Worm (Caenorhabditis elegans) whole organism, mixed stage, embryonic: Measurements from ENCODE around the gene unc-34.

Experiments used
- M03D4.4 ChIP-seq: sonication (generic microtip); optimal IDR thresholded peaks from 2 replicates; lab custom pipeline; 2017; ENCODE audit warnings: mild to moderate bottlenecking, missing genetic modification characterization, missing compliant biosample characterization
- blmp-1 ChIP-seq: fragments of 150-350 bp; optimal IDR thresholded peaks from 2 replicates; lab custom pipeline; 2014; ENCODE audit warnings: missing biosample characterization, missing genetic modification characterization
- ceh-39 ChIP-seq: fragments of 150-350 bp; optimal IDR thresholded peaks from 2 replicates; lab custom pipeline; 2014; ENCODE audit warnings: missing biosample characterization, missing genetic modification characterization
- ceh-43 ChIP-seq: fragments of 200-800 bp; sonication (Bioruptor generic); optimal IDR thresholded peaks from 2 replicates; lab custom pipeline; 2018; ENCODE audit warnings: mild to moderate bottlenecking, missing genetic modification characterization, moderate library complexity, missing compliant biosample characterization
- ceh-83 ChIP-seq: fragments of 200-800 bp; sonication (Bioruptor generic); optimal IDR thresholded peaks from 2 replicates; lab custom pipeline; 2018; ENCODE audit warnings: mild to moderate bottlenecking, missing genetic modification characterization, missing compliant biosample characterization
- ces-1 ChIP-seq: fragments of 150-350 bp; optimal IDR thresholded peaks from 2 replicates; lab custom pipeline; 2014; ENCODE audit warnings: missing biosample characterization, missing genetic modification reagents, missing genetic modification characterization
- drap-1 ChIP-seq: fragments of 200-800 bp; sonication (Bioruptor generic); optimal IDR thresholded peaks from 3 replicates; lab custom pipeline; 2018; ENCODE audit warnings: mild to moderate bottlenecking, missing genetic modification characterization, missing compliant biosample characterization
- elt-1 ChIP-seq: sonication (generic microtip); optimal IDR thresholded peaks from 2 replicates; lab custom pipeline; 2017; ENCODE audit warnings: missing genetic modification characterization, mild to moderate bottlenecking, missing compliant biosample characterization, antibody characterized with exemption, moderate library complexity, borderline replicate concordance; ENCODE audit not compliant: insufficient read depth
- elt-3 ChIP-seq: fragments of 150-350 bp; optimal IDR thresholded peaks from 2 replicates; lab custom pipeline; 2014; ENCODE audit warnings: missing biosample characterization, missing genetic modification characterization
- flh-1 ChIP-seq: fragments of 200-800 bp; sonication (Bioruptor generic); optimal IDR thresholded peaks from 2 replicates; lab custom pipeline; 2018; ENCODE audit warnings: mild to moderate bottlenecking, missing genetic modification characterization, moderate library complexity, missing compliant biosample characterization
- ham-2 ChIP-seq: fragments of 200-800 bp; sonication (Bioruptor generic); optimal IDR thresholded peaks from 2 replicates; lab custom pipeline; 2018; ENCODE audit warnings: mild to moderate bottlenecking, missing genetic modification characterization, missing compliant biosample characterization
- hlh-1 ChIP-seq: fragments of 150-350 bp; optimal IDR thresholded peaks from 2 replicates; lab custom pipeline; 2014; ENCODE audit warnings: missing biosample characterization, missing genetic modification reagents, missing genetic modification characterization
- lin-13 ChIP-seq: fragments of 150-350 bp; optimal IDR thresholded peaks from 2 replicates; lab custom pipeline; 2014; ENCODE audit warnings: missing biosample characterization, missing genetic modification characterization
- lin-32 ChIP-seq: fragments of 200-800 bp; sonication (Bioruptor generic); optimal IDR thresholded peaks from 2 replicates; lab custom pipeline; 2018; ENCODE audit warnings: mild to moderate bottlenecking, missing genetic modification characterization, missing compliant biosample characterization
- lsy-2 ChIP-seq: fragments of 150-350 bp; optimal IDR thresholded peaks from 2 replicates; lab custom pipeline; 2014; ENCODE audit warnings: missing biosample characterization, missing genetic modification characterization
- mab-5 ChIP-seq: fragments of 150-350 bp; optimal IDR thresholded peaks from 2 replicates; lab custom pipeline; 2014; ENCODE audit warnings: missing biosample characterization, missing genetic modification characterization
- mep-1 ChIP-seq: fragments of 150-350 bp; optimal IDR thresholded peaks from 2 replicates; lab custom pipeline; 2017; ENCODE audit warnings: missing biosample characterization, missing genetic modification reagents, missing genetic modification characterization, inconsistent platforms
- mls-2 ChIP-seq: sonication (generic microtip); optimal IDR thresholded peaks from 2 replicates; lab custom pipeline; 2016; ENCODE audit warnings: mild to moderate bottlenecking, missing genetic modification characterization, moderate library complexity, missing compliant biosample characterization
- nhr-12 ChIP-seq: fragments of 150-350 bp; optimal IDR thresholded peaks from 2 replicates; lab custom pipeline; 2014; ENCODE audit warnings: missing biosample characterization, missing genetic modification characterization
- nhr-2 ChIP-seq: fragments of 150-350 bp; optimal IDR thresholded peaks from 2 replicates; lab custom pipeline; 2014; ENCODE audit warnings: missing biosample characterization, missing genetic modification characterization
- nhr-237 ChIP-seq: fragments of 150-350 bp; optimal IDR thresholded peaks from 2 replicates; lab custom pipeline; 2014; ENCODE audit warnings: missing biosample characterization, missing genetic modification characterization
- nhr-28 ChIP-seq: fragments of 150-350 bp; optimal IDR thresholded peaks from 2 replicates; lab custom pipeline; 2014; ENCODE audit warnings: missing biosample characterization, missing genetic modification characterization
- nhr-76 ChIP-seq: sonication (generic microtip); optimal IDR thresholded peaks from 2 replicates; lab custom pipeline; 2017; ENCODE audit warnings: missing biosample characterization, missing genetic modification characterization
- pha-4 ChIP-seq: fragments of 150-350 bp; optimal IDR thresholded peaks from 2 replicates; lab custom pipeline; 2018; ENCODE audit warnings: missing biosample characterization, missing genetic modification reagents, missing genetic modification characterization
- sem-2 ChIP-seq: fragments of 200-800 bp; sonication (Bioruptor generic); optimal IDR thresholded peaks from 2 replicates; lab custom pipeline; 2018; ENCODE audit warnings: mild to moderate bottlenecking, missing genetic modification characterization, missing compliant biosample characterization
- snpc-4 ChIP-seq: fragments of 150-350 bp; optimal IDR thresholded peaks from 2 replicates; lab custom pipeline; 2014; ENCODE audit warnings: missing biosample characterization, missing genetic modification characterization
- sptf-1 ChIP-seq: sonication (generic microtip); optimal IDR thresholded peaks from 2 replicates; lab custom pipeline; 2017; ENCODE audit warnings: mild to moderate bottlenecking, missing genetic modification characterization, moderate library complexity, missing compliant biosample characterization
- unc-120 ChIP-seq: sonication (generic microtip); optimal IDR thresholded peaks from 2 replicates; lab custom pipeline; 2017; ENCODE audit warnings: missing genetic modification characterization, missing compliant biosample characterization; ENCODE audit not compliant: poor library complexity, severe bottlenecking
- unc-39 ChIP-seq: fragments of 150-350 bp; optimal IDR thresholded peaks from 2 replicates; lab custom pipeline; 2014; ENCODE audit warnings: missing biosample characterization, missing genetic modification characterization
- unc-62 ChIP-seq: fragments of 150-350 bp; optimal IDR thresholded peaks from 2 replicates; lab custom pipeline; 2014; ENCODE audit warnings: missing biosample characterization, missing genetic modification reagents, missing genetic modification characterization
- zip-8 ChIP-seq: fragments of 150-350 bp; optimal IDR thresholded peaks from 2 replicates; lab custom pipeline; 2014; ENCODE audit warnings: missing biosample characterization, missing genetic modification characterization
- ztf-11 ChIP-seq: fragments of 150-350 bp; optimal IDR thresholded peaks from 2 replicates; lab custom pipeline; 2014; ENCODE audit warnings: missing biosample characterization, missing genetic modification characterization

Gene unc-34

DNA sequence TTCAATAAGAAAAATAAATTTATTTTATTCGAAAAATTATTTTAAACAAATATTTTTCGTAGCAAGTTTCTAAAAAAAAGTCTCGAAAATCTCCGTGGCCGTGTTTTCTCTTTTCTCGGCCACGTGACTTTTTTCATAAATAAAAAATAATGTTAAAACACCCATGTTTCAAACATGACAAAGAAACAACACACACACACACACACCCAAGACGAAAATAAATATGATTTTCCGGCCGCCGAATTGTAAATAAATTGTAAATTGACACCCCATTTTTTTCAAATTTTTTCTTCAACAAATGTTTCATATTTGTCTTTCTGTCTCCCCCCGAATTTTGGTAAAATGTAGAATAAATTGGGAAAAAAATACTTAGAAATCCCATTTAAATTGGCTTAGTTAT is 4.7 kb upstream of the unc-34 start:
- TF ChIP-seq ceh-43 (GFP tag; lab: Kevin White, UChicago) (no peak), ham-2 (GFP tag; lab: Kevin White, UChicago) (no peak), nhr-28 (tag; lab: Kevin White, UChicago) (no peak), nhr-76 (tag; lab: Kevin White, UChicago) (no peak), mab-5 (tag; lab: Kevin White, UChicago) (no peak)
- TF ChIP-seq, all 35 proteins: peak for 0

ce11 chrV:978617-979016 is 3.9 kb upstream of the unc-34 start:
- TF ChIP-seq ceh-43 (GFP tag; lab: Kevin White, UChicago) (peak; percentile 54), unc-39 (peak; percentile 67), lin-32 (GFP tag; lab: Kevin White, UChicago) (no peak), unc-62 (GFP tag; lab: Kevin White, UChicago) (peak; percentile 68), mls-2 (peak; percentile 25)
- TF ChIP-seq, all 35 proteins: peak for 4

ce11 chrV:979698-980097 is 2.8 kb upstream of the unc-34 start:
- TF ChIP-seq mab-5 (tag; lab: Kevin White, UChicago) (no peak), ceh-39 (tag; lab: Kevin White, UChicago) (no peak), ceh-43 (GFP tag; lab: Kevin White, UChicago) (no peak), nhr-12 (tag; lab: Kevin White, UChicago) (no peak), mls-2 (peak; percentile 15), blmp-1 (tag; lab: Kevin White, UChicago) (no peak), ces-1 (GFP tag; lab: Kevin White, UChicago) (peak; percentile 21), M03D4.4 (tag; lab: Kevin White, UChicago) (peak; percentile 16), nhr-2 (tag; lab: Kevin White, UChicago) (no peak), unc-120 (tag; lab: Kevin White, UChicago) (no peak), nhr-28 (tag; lab: Kevin White, UChicago) (no peak), mep-1 (tag; lab: Kevin White, UChicago) (no peak), unc-62 (GFP tag; lab: Kevin White, UChicago) (peak; percentile 15)

ce11 chrV:983120-983519 is 614 bp downstream of the unc-34 start:
- TF ChIP-seq nhr-237 (tag; lab: Kevin White, UChicago) = no peak
- no peak for TF ChIP-seq ceh-83
- TF ChIP-seq nhr-76 (tag; lab: Kevin White, UChicago) = no peak
- TF ChIP-seq ceh-39 (tag; lab: Kevin White, UChicago) = no peak
- TF ChIP-seq blmp-1 (tag; lab: Kevin White, UChicago) = no peak
- TF ChIP-seq drap-1 (GFP tag; lab: Kevin White, UChicago) = no peak
- no peak for TF ChIP-seq elt-3 (tag; lab: Kevin White, UChicago)
- no peak for TF ChIP-seq unc-62 (GFP tag; lab: Kevin White, UChicago)
- TF ChIP-seq ztf-11 (tag; lab: Kevin White, UChicago) = no peak
- no peak for TF ChIP-seq mab-5 (tag; lab: Kevin White, UChicago)
- TF ChIP-seq hlh-1 (tag; lab: Kevin White, UChicago) = no peak
- TF ChIP-seq mls-2 = no peak
- TF ChIP-seq snpc-4 (tag; lab: Kevin White, UChicago) = no peak
- no peak for TF ChIP-seq zip-8
- TF ChIP-seq mep-1 (tag; lab: Kevin White, UChicago) = no peak
- TF ChIP-seq lsy-2 (tag; lab: Kevin White, UChicago) = no peak
- no peak for TF ChIP-seq M03D4.4 (tag; lab: Kevin White, UChicago)

DNA sequence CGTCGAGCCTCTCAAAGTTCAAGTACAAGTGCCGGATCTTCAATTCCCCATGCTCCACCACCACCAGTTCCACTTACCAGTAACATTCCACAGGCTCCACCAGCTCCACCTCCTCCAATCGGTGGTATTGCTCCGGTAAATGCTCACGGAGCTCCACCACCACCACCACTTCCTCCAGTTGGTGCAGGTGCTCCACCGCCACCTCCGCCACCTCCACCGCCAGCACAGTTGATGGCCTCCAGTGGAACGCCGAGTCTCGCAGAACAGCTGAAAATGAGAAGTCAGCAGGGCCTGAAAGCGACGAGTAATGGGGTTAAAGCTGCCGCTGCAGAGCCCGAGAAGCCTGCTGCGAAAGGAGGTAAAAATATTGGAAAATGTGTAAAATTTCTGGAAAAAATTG is 7.8 kb downstream of the unc-34 start:
- TF ChIP-seq pha-4 (tag; lab: Kevin White, UChicago) (no peak), zip-8 (no peak), flh-1 (GFP tag; lab: Kevin White, UChicago) (no peak), lin-13 (no peak), unc-120 (tag; lab: Kevin White, UChicago) (no peak), sptf-1 (no peak), nhr-237 (tag; lab: Kevin White, UChicago) (no peak), hlh-1 (tag; lab: Kevin White, UChicago) (no peak), ham-2 (GFP tag; lab: Kevin White, UChicago) (no peak), sem-2 (GFP tag; lab: Kevin White, UChicago) (no peak), ceh-83 (no peak), elt-1 (tag; lab: Kevin White, UChicago) (no peak), nhr-76 (tag; lab: Kevin White, UChicago) (no peak), lin-32 (GFP tag; lab: Kevin White, UChicago) (no peak)
